Worm (Caenorhabditis elegans) whole organism, L2 larva: ENCODE results near the gene nas-19.
"Not testable (repeated sequence)": the region's sequence is repeated elsewhere in the genome, so short reads cannot be mapped to it uniquely, and the experiment has no call there.

Source experiments
- F13H6.1 ChIP-seq: sonication (generic microtip); optimal IDR thresholded peaks from 2 replicates; lab custom pipeline; 2016; ENCODE audit warnings: missing genetic modification characterization, missing compliant biosample characterization
- ZK546.5 ChIP-seq: sonication (generic microtip); optimal IDR thresholded peaks from 2 replicates; lab custom pipeline; 2017; ENCODE audit warnings: missing biosample characterization, missing genetic modification characterization
- alr-1 ChIP-seq: fragments of 150-350 bp; optimal IDR thresholded peaks from 2 replicates; lab custom pipeline; 2014; ENCODE audit warnings: missing biosample characterization, missing genetic modification characterization
- ama-1 ChIP-seq: fragments of 150-350 bp; optimal IDR thresholded peaks from 2 replicates; lab custom pipeline; 2018; ENCODE audit warnings: inconsistent platforms
- ceh-82 ChIP-seq: fragments of 150-350 bp; optimal IDR thresholded peaks from 2 replicates; lab custom pipeline; 2014; ENCODE audit warnings: missing biosample characterization, missing genetic modification characterization
- crh-2 ChIP-seq: sonication (generic microtip); optimal IDR thresholded peaks from 2 replicates; lab custom pipeline; 2017; ENCODE audit warnings: missing biosample characterization, missing genetic modification characterization
- egl-27 ChIP-seq: sonication (generic microtip); optimal IDR thresholded peaks from 3 replicates; lab custom pipeline; 2017; ENCODE audit warnings: missing biosample characterization, missing genetic modification reagents, missing genetic modification characterization
- elt-1 ChIP-seq: fragments of 150-350 bp; optimal IDR thresholded peaks from 2 replicates; lab custom pipeline; 2014; ENCODE audit warnings: missing biosample characterization, missing genetic modification characterization
- elt-3 ChIP-seq: sonication (generic microtip); optimal IDR thresholded peaks from 2 replicates; lab custom pipeline; 2017; ENCODE audit warnings: missing biosample characterization, missing genetic modification characterization
- fos-1 ChIP-seq: fragments of 150-350 bp; optimal IDR thresholded peaks from 2 replicates; lab custom pipeline; 2014; ENCODE audit warnings: missing biosample characterization, missing genetic modification characterization
- gmeb-1 ChIP-seq: fragments of 150-350 bp; optimal IDR thresholded peaks from 2 replicates; lab custom pipeline; 2014; ENCODE audit warnings: missing biosample characterization, missing genetic modification characterization
- lin-11 ChIP-seq: fragments of 150-350 bp; sonication (generic microtip); optimal IDR thresholded peaks from 2 replicates; lab custom pipeline; 2014; ENCODE audit warnings: missing biosample characterization, missing genetic modification characterization, inconsistent platforms, mixed read lengths
- lin-13 ChIP-seq: fragments of 150-350 bp; optimal IDR thresholded peaks from 2 replicates; lab custom pipeline; 2014; ENCODE audit warnings: missing biosample characterization, missing genetic modification reagents, missing genetic modification characterization
- lin-39 ChIP-seq: fragments of 150-350 bp; optimal IDR thresholded peaks from 2 replicates; lab custom pipeline; 2014; ENCODE audit warnings: missing biosample characterization, missing genetic modification reagents, missing genetic modification characterization
- lsy-2 ChIP-seq, 2 experiments: fragments of 150-350 bp in 1 of 2; sonication (generic microtip) in 1 of 2; optimal IDR thresholded peaks; 2 replicates each; lab custom pipeline; 2014 to 2017; ENCODE audit warnings: missing biosample characterization in 2 of 2, missing genetic modification characterization in 2 of 2
- mab-5 ChIP-seq: fragments of 150-350 bp; optimal IDR thresholded peaks from 2 replicates; lab custom pipeline; 2014; ENCODE audit warnings: missing biosample characterization, missing genetic modification characterization
- mbf-1 ChIP-seq: sonication (generic microtip); optimal IDR thresholded peaks from 2 replicates; lab custom pipeline; 2017; ENCODE audit warnings: missing biosample characterization, missing genetic modification characterization
- mdl-1 ChIP-seq, 2 experiments: fragments of 150-350 bp in 1 of 2; sonication (generic microtip) in 1 of 2; optimal IDR thresholded peaks; 2 replicates each; lab custom pipeline; 2017; ENCODE audit warnings: missing biosample characterization in 2 of 2, missing genetic modification characterization in 2 of 2
- nhr-10 ChIP-seq: sonication (generic microtip); optimal IDR thresholded peaks from 2 replicates; lab custom pipeline; 2017; ENCODE audit warnings: missing biosample characterization, missing genetic modification characterization
- nhr-11 ChIP-seq: fragments of 150-350 bp; optimal IDR thresholded peaks from 2 replicates; lab custom pipeline; 2014; ENCODE audit warnings: missing biosample characterization, missing genetic modification characterization
- nhr-12 ChIP-seq: fragments of 150-350 bp; optimal IDR thresholded peaks from 2 replicates; lab custom pipeline; 2014; ENCODE audit warnings: missing biosample characterization, missing genetic modification characterization
- nhr-23 ChIP-seq: fragments of 150-350 bp; optimal IDR thresholded peaks from 2 replicates; lab custom pipeline; 2014; ENCODE audit warnings: missing biosample characterization, missing genetic modification reagents, missing genetic modification characterization
- nhr-237 ChIP-seq: fragments of 150-350 bp; optimal IDR thresholded peaks from 2 replicates; lab custom pipeline; 2014; ENCODE audit warnings: missing biosample characterization, missing genetic modification characterization
- nhr-6 ChIP-seq: fragments of 150-350 bp; optimal IDR thresholded peaks from 2 replicates; lab custom pipeline; 2014; ENCODE audit warnings: missing biosample characterization, missing genetic modification characterization
- nhr-77 ChIP-seq: fragments of 150-350 bp; optimal IDR thresholded peaks from 2 replicates; lab custom pipeline; 2014; ENCODE audit warnings: missing biosample characterization, missing genetic modification characterization
- peb-1 ChIP-seq: fragments of 150-350 bp; optimal IDR thresholded peaks from 2 replicates; lab custom pipeline; 2014; ENCODE audit warnings: missing biosample characterization, missing genetic modification characterization
- sem-4 ChIP-seq: fragments of 150-350 bp; optimal IDR thresholded peaks from 2 replicates; lab custom pipeline; 2014; ENCODE audit warnings: missing biosample characterization, missing genetic modification reagents, missing genetic modification characterization
- skn-1 ChIP-seq: sonication (generic microtip); optimal IDR thresholded peaks from 2 replicates; lab custom pipeline; 2017; ENCODE audit warnings: missing biosample characterization, missing genetic modification characterization
- sma-3 ChIP-seq: sonication (generic microtip); optimal IDR thresholded peaks from 2 replicates; lab custom pipeline; 2016; ENCODE audit warnings: missing genetic modification reagents, missing genetic modification characterization, missing compliant biosample characterization
- sma-9 ChIP-seq, 2 experiments: fragments of 150-350 bp in 1 of 2; sonication (generic microtip) in 1 of 2; optimal IDR thresholded peaks; 2 replicates each; lab custom pipeline; 2014 to 2016; ENCODE audit warnings: missing genetic modification characterization in 2 of 2, mild to moderate bottlenecking in 1 of 2, missing biosample characterization in 1 of 2, missing compliant biosample characterization in 1 of 2, missing genetic modification reagents in 1 of 2, moderate library complexity in 1 of 2
- unc-55 ChIP-seq: fragments of 150-350 bp; sonication (generic microtip); optimal IDR thresholded peaks from 3 replicates; lab custom pipeline; 2014; ENCODE audit warnings: missing biosample characterization, missing genetic modification reagents, missing genetic modification characterization
- unc-62 ChIP-seq: fragments of 150-350 bp; optimal IDR thresholded peaks from 2 replicates; lab custom pipeline; 2014; ENCODE audit warnings: missing biosample characterization, missing genetic modification reagents, missing genetic modification characterization
- zag-1 ChIP-seq: fragments of 150-350 bp; optimal IDR thresholded peaks from 2 replicates; lab custom pipeline; 2014; ENCODE audit warnings: missing biosample characterization, missing genetic modification characterization
- ztf-1 ChIP-seq: fragments of 200-800 bp; sonication (Bioruptor generic); conservative IDR thresholded peaks from 2 replicates; pipeline ENCODE4 v1.3.6; 2022; ENCODE audit warnings: missing genetic modification characterization, missing compliant biosample characterization
- ztf-4 ChIP-seq: fragments of 150-350 bp; optimal IDR thresholded peaks from 2 replicates; lab custom pipeline; 2014; ENCODE audit warnings: missing biosample characterization, missing genetic modification characterization

Gene nas-19

ce11 chrV:11398616-11399015, 3.9 kb downstream of the nas-19 start, which contains the start of gene nas-17:
Gene nas-17, plus strand, starts transcription at chrV:11398916.
- TF ChIP-seq nhr-6 (tag; lab: Kevin White, UChicago) (no peak), ZK546.5 (no peak)

ce11 chrV:11396134-11396533, 6.4 kb downstream of the nas-19 start, which contains the start of gene nas-18:
Gene nas-18, plus strand, starts transcription at chrV:11396434.
- not testable (repeated sequence) for TF ChIP-seq elt-3 (tag; lab: Kevin White, UChicago); gmeb-1; nhr-237 (tag; lab: Kevin White, UChicago)

DNA sequence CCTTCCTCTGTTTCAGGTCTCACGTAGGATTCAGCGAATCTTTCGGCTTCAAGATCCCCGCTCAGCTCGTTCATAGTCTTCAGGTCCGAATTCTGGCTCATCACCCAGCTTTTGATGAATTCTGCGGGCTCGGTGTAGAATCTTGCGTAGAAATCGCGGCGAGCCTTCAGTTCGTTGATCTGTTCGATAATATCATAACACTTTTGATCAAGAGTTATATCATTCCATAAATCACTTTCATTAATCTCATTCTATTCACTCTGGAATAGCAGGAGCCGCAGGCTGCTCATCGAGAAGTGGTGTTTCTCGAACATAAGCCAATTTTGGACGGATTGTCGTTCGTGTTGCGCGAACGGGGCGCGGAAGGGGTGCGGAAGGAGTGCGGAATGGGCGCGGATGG, 7.5 kb downstream of the nas-19 start, which contains the start of gene K03B8.4:
Gene K03B8.4 (minus strand): TSS at position 101 of the 400 bp plus-strand sequence.
- TF ChIP-seq mab-5; sma-9 (GFP tag; optimal IDR thresholded peaks at IDR 0.05; lab: Kevin White, UChicago); sma-9 (tag; optimal IDR thresholded peaks at IDR 0.05; lab: Kevin White, UChicago); nhr-11: not testable (repeated sequence)

- TF ChIP-seq ztf-1 (GFP tag; lab: Robert Waterston, UW) (no peak), lin-11 (tag; lab: Kevin White, UChicago) (no peak), sem-4 (tag; lab: Kevin White, UChicago) (no peak), sma-3 (no peak), unc-55 (GFP tag; lab: Kevin White, UChicago) (no peak), nhr-12 (tag; lab: Kevin White, UChicago) (no peak), unc-62 (GFP tag; lab: Kevin White, UChicago) (no peak), crh-2 (tag; lab: Kevin White, UChicago) (no peak), peb-1 (tag; lab: Kevin White, UChicago) (no peak), egl-27 (tag; lab: Kevin White, UChicago) (no peak), mdl-1 (tag; optimal IDR thresholded peaks at IDR 0.05; lab: Kevin White, UChicago) (no peak), mab-5 (no peak), mbf-1 (no peak)
Observed at ce11 chrV:11392020-11392419, 10.5 kb downstream of the nas-19 start, which contains the start of gene nas-16. Gene nas-16, plus strand, starts transcription at chrV:11392320.

DNA sequence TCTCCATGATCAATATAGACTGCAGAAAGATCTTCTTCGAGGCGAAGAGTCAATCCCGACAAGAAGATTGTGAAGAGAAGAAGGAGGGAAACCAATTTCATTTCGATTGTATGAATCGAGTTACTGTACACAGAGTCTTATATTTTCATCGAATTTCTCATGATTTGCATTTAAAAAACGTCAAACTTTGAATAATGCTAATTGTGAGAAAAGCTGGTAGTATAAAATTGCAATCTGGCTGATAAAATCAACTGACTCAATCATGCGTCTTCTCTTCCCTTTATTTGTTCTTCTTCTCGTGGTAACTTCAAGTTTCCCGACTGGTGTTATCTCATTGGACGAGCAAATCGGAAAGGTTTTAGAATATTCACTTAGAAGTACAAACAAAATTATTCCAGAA, 12.1 kb downstream of the nas-19 start, which contains the start of the genes K03B8.11 and K03B8.14:
Gene K03B8.11 (minus strand): TSS at position 101 of the 400 bp plus-strand sequence.
Gene K03B8.14 (plus strand): TSS at position 110 of the 400 bp plus-strand sequence.
- no peak for TF ChIP-seq mbf-1
- no peak for TF ChIP-seq F13H6.1 (tag; lab: Kevin White, UChicago)
- TF ChIP-seq fos-1 (tag; lab: Kevin White, UChicago), result no peak
- TF ChIP-seq nhr-77 (tag; lab: Kevin White, UChicago), result no peak
- no peak for TF ChIP-seq mdl-1 (tag; optimal IDR thresholded peaks at IDR 0.05; lab: Kevin White, UChicago)
- no peak for TF ChIP-seq lin-39 (tag; lab: Kevin White, UChicago)
- TF ChIP-seq lin-11 (tag; lab: Kevin White, UChicago), result no peak
- TF ChIP-seq ztf-1 (GFP tag; lab: Robert Waterston, UW), result no peak
- no peak for TF ChIP-seq alr-1 (tag; lab: Kevin White, UChicago)
- no peak for TF ChIP-seq sem-4 (tag; lab: Kevin White, UChicago)
- TF ChIP-seq sma-3, result no peak
- TF ChIP-seq zag-1 (tag; lab: Kevin White, UChicago), result no peak
- no peak for TF ChIP-seq lsy-2 (tag; optimal IDR thresholded peaks at IDR 0.05; lab: Kevin White, UChicago)
- TF ChIP-seq lin-13 (GFP tag; lab: Kevin White, UChicago), result no peak
- no peak for TF ChIP-seq nhr-23 (tag; lab: Kevin White, UChicago)
- TF ChIP-seq nhr-237 (tag; lab: Kevin White, UChicago), result no peak
- TF ChIP-seq unc-62 (GFP tag; lab: Kevin White, UChicago), result no peak
- no peak for TF ChIP-seq skn-1 (tag; lab: Kevin White, UChicago)
- TF ChIP-seq, all 48 proteins: peak for 0

DNA sequence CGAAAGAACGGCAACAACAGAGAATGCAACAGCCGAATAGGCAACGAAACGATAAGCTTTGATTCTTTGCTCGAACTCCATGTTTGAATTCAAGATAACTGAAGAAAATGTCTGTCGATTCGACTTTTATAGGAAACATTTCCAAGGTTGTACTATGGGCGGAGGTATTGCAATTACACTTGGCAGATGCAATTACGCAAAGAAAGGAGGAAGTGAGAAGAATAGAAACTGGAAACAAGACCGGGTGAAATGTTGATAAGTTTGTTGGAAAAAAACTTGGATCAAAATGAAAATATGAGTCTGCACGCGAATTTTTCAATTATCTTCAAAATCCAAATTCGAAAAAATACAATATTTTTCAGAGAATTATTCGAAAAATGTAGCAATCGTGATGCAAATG, 12.7 kb downstream of the nas-19 start, which contains the start of gene col-155:
Gene col-155 (minus strand): TSS at position 101 of the 400 bp plus-strand sequence.
- no peak for TF ChIP-seq ztf-4 (tag; lab: Kevin White, UChicago)
- TF ChIP-seq elt-1 (tag; lab: Kevin White, UChicago), result no peak
- no peak for TF ChIP-seq sem-4 (tag; lab: Kevin White, UChicago)
- no peak for TF ChIP-seq nhr-10
- no peak for TF ChIP-seq ceh-82 (tag; lab: Kevin White, UChicago)
- no peak for TF ChIP-seq fos-1 (tag; lab: Kevin White, UChicago)
- TF ChIP-seq lin-39 (tag; lab: Kevin White, UChicago), result no peak
- no peak for TF ChIP-seq unc-55 (GFP tag; lab: Kevin White, UChicago)
- TF ChIP-seq ama-1, result no peak
- TF ChIP-seq ZK546.5, result no peak
- no peak for TF ChIP-seq unc-62 (GFP tag; lab: Kevin White, UChicago)
- no peak for TF ChIP-seq nhr-11
- no peak for TF ChIP-seq mbf-1
- TF ChIP-seq nhr-237 (tag; lab: Kevin White, UChicago), result no peak
